Worm (Caenorhabditis elegans) whole organism, early embryonic: Measurements from ENCODE around the gene dmsr-15.

Experiments used
- B0310.2 ChIP-seq: sonication (generic microtip); optimal IDR thresholded peaks from 2 replicates; lab custom pipeline; 2016; ENCODE audit warnings: mild to moderate bottlenecking, missing genetic modification characterization, missing compliant biosample characterization
- ama-1 ChIP-seq: fragments of 150-350 bp; optimal IDR thresholded peaks from 2 replicates; lab custom pipeline; 2014
- ceh-13 ChIP-seq: fragments of 200-800 bp; sonication (Bioruptor generic); optimal IDR thresholded peaks from 2 replicates; lab custom pipeline; 2018; ENCODE audit warnings: mild to moderate bottlenecking, missing genetic modification characterization, missing compliant biosample characterization
- ceh-36 ChIP-seq: sonication (generic microtip); optimal IDR thresholded peaks from 2 replicates; lab custom pipeline; 2016; ENCODE audit warnings: missing genetic modification characterization, inconsistent platforms, missing compliant biosample characterization
- ets-7 ChIP-seq: sonication (generic microtip); optimal IDR thresholded peaks from 2 replicates; lab custom pipeline; 2016; ENCODE audit warnings: missing genotype, missing genetic modification characterization, missing compliant biosample characterization
- flt-1 ChIP-seq: fragments of 200-800 bp; sonication (Bioruptor generic); IDR thresholded peaks from 2 replicates; pipeline ENCODE4 v1.3.6; 2022; ENCODE audit warnings: missing genetic modification characterization, missing compliant biosample characterization
- hmbx-1 ChIP-seq: sonication (generic microtip); optimal IDR thresholded peaks from 2 replicates; lab custom pipeline; 2016; ENCODE audit warnings: mild to moderate bottlenecking, missing genetic modification characterization, missing compliant biosample characterization
- pes-1 ChIP-seq: fragments of 200-800 bp; sonication (Bioruptor generic); IDR thresholded peaks from 2 replicates; pipeline ENCODE4 v1.3.6; 2022; ENCODE audit warnings: missing genetic modification reagents, missing genetic modification characterization, missing compliant biosample characterization
- scrt-1 ChIP-seq: fragments of 200-800 bp; sonication (Bioruptor generic); IDR thresholded peaks from 2 replicates; pipeline ENCODE4 v1.3.6; 2022; ENCODE audit warnings: missing genetic modification characterization, missing compliant biosample characterization
- tbx-11 ChIP-seq: fragments of 200-800 bp; sonication (Bioruptor generic); IDR thresholded peaks from 2 replicates; pipeline ENCODE4 v1.3.6; 2022; ENCODE audit warnings: missing genetic modification characterization, missing compliant biosample characterization
- tra-4 ChIP-seq: sonication (generic microtip); optimal IDR thresholded peaks from 2 replicates; lab custom pipeline; 2017; ENCODE audit warnings: missing genetic modification characterization, missing compliant biosample characterization

- TF ChIP-seq ets-7 (tag; lab: Kevin White, UChicago): no peak
- no peak for TF ChIP-seq tbx-11
- TF ChIP-seq ama-1 (lab: Kevin White, UChicago): no peak
- no peak for TF ChIP-seq tra-4
- TF ChIP-seq pes-1: no peak
- no peak for TF ChIP-seq flt-1 (GFP tag; lab: Robert Waterston, UW)
- TF ChIP-seq B0310.2: no peak
- no peak for TF ChIP-seq scrt-1
- no peak for TF ChIP-seq ceh-36 (tag; lab: Kevin White, UChicago)
- no peak for TF ChIP-seq hmbx-1 (tag; lab: Kevin White, UChicago)
- no peak for TF ChIP-seq ceh-13 (GFP tag; lab: Kevin White, UChicago)
Observed at ce11 chrV:6846507-6846906, 17.8 kb upstream of the dmsr-15 start, which contains the start of gene lgc-54.
